Worm (Caenorhabditis elegans): Measurements from ENCODE around the gene Y38H6C.20.

Gene Y38H6C.20

ce11 chrV:20544092-20544491 lies 6.9 kb downstream of the Y38H6C.20 start, which contains the start of gene slc-36.3:
slc-36.3 (minus strand) TSS chrV:20544192.
- no peak for TF ChIP-seq elt-4 (tag; optimal IDR thresholded peaks at IDR 0.05)
- TF ChIP-seq pqm-1 (tag; optimal IDR thresholded peaks at IDR 0.05), result no peak
- no peak for TF ChIP-seq ceh-30 (tag; optimal IDR thresholded peaks at IDR 0.05)
- TF ChIP-seq ceh-19 (GFP tag; optimal IDR thresholded peaks at IDR 0.05), result no peak
- TF ChIP-seq zip-5 (tag; optimal IDR thresholded peaks at IDR 0.05), result no peak
- TF ChIP-seq fax-1 (tag; optimal IDR thresholded peaks at IDR 0.05), result no peak
- TF ChIP-seq hlh-8 (tag; optimal IDR thresholded peaks at IDR 0.05), result no peak
- no peak for TF ChIP-seq npax-4 (tag; optimal IDR thresholded peaks at IDR 0.05)
- TF ChIP-seq eyg-1 (tag; optimal IDR thresholded peaks at IDR 0.05), result no peak
- no peak for TF ChIP-seq ceh-22 (tag; optimal IDR thresholded peaks at IDR 0.05)
- TF ChIP-seq C08G9.2 (tag; optimal IDR thresholded peaks at IDR 0.05), result no peak
- TF ChIP-seq gmeb-2 (tag; optimal IDR thresholded peaks at IDR 0.05), result no peak
- TF ChIP-seq tbx-7 (tag; optimal IDR thresholded peaks at IDR 0.05), result no peak
- TF ChIP-seq dmd-4 (tag; optimal IDR thresholded peaks at IDR 0.05; ENCODE audit: borderline replicate concordance), result no peak
- no peak for TF ChIP-seq C38D4.7 (GFP tag; optimal IDR thresholded peaks at IDR 0.05)
- no peak for TF ChIP-seq pha-2 (tag; optimal IDR thresholded peaks at IDR 0.05)
- no peak for TF ChIP-seq K02D7.2 (tag; optimal IDR thresholded peaks at IDR 0.05)
- TF ChIP-seq ceh-9 (tag; optimal IDR thresholded peaks at IDR 0.05), result no peak
- no peak for TF ChIP-seq ets-4 (tag; optimal IDR thresholded peaks at IDR 0.05)

DNA sequence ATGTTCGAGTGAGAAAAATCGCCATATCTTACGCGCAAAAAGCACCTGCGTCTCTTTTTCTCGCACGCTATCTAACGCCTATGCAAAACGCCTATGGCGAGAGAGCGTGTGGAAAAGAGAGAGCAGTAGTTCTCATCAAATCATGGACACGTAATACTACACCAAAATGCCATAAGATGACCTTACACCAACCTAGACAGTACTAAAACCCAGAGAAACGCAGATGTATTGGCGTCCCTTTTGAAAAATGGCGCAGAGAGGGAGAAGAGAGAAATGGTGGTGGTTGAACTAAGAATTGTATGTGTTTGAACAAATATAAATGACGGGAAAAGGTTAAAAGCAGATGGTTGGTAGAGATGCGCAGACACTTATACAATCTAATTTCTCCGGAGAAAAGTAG lies 11.9 kb downstream of the Y38H6C.20 start, which contains the start of gene Y38H6C.16:
Gene Y38H6C.16 (minus strand): TSS at position 293 of the 400 bp plus-strand sequence.
- TF ChIP-seq nfya-1 (tag; optimal IDR thresholded peaks at IDR 0.05), result no peak
- no peak for TF ChIP-seq ceh-19 (GFP tag; optimal IDR thresholded peaks at IDR 0.05)
- peak; percentile 14 for TF ChIP-seq elt-2 (tag; optimal IDR thresholded peaks at IDR 0.05)
- no peak for TF ChIP-seq ceh-22 (tag; optimal IDR thresholded peaks at IDR 0.05)
- no peak for TF ChIP-seq nhr-232 (tag; optimal IDR thresholded peaks at IDR 0.05)

DNA sequence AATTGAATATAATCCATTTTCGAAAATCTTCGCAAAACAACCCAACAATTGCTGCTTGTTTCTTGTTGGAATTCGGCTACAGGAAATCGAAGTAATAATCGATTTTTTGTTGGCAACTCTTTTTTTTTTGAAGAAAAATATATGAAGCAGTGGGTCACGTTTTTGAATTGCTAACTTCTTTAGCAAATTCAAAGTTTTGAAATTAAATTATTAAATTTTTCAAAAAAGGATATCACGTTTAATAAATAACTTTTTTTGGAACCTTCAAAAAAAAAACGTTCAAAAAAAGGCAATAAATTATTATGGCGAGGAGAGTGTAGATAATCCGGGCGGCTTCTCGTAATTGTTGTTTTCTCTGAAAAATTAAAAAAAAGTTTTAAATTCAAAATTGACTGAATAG lies 14.8 kb downstream of the Y38H6C.20 start, which contains the start of gene Y38H6C.15:
Gene Y38H6C.15 (minus strand): TSS at position 101 of the 400 bp plus-strand sequence.
- TF ChIP-seq ceh-6 (GFP tag; optimal IDR thresholded peaks at IDR 0.05) (no peak), ceh-34 (tag; optimal IDR thresholded peaks at IDR 0.05) (no peak)

ce11 chrV:20534072-20534471 lies 16.9 kb downstream of the Y38H6C.20 start, which contains the start of gene famh-161:
famh-161 (minus strand) TSS chrV:20534172.
- TF ChIP-seq pag-3 (tag; optimal IDR thresholded peaks at IDR 0.05; ENCODE audit: borderline replicate concordance), result no peak

DNA sequence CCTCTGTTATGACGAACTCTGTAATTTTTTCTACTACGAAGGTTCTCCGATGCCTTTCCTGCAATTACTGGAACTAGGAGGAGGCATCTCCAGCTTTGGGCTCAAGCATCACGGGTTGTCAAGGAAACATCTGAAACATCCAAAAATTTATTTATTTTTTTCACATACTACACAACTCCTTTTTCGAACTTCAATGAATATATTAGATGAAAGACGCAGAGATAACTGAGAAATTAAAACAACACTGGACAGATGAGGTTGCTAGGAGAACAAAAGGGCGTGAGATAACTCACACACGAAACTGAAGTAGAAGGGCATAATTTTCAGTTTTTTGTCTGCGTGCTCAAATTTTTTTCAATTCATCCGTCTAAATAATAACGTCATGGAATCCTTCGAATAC lies 23.5 kb downstream of the Y38H6C.20 start, which contains the start of gene Y38H6C.13:
Gene Y38H6C.13 (plus strand): TSS at position 301 of the 400 bp plus-strand sequence.
- TF ChIP-seq T23F11.4 (GFP tag; optimal IDR thresholded peaks at IDR 0.05) (no peak), ttx-3 (tag; optimal IDR thresholded peaks at IDR 0.05) (no peak), K09A11.1 (tag; optimal IDR thresholded peaks at IDR 0.05; ENCODE audit: insufficient read depth) (no peak), ceh-24 (tag; optimal IDR thresholded peaks at IDR 0.05) (no peak), ztf-16 (tag; optimal IDR thresholded peaks at IDR 0.05) (no peak), eyg-1 (tag; optimal IDR thresholded peaks at IDR 0.05) (no peak), pag-3 (tag; optimal IDR thresholded peaks at IDR 0.05; ENCODE audit: borderline replicate concordance) (no peak), hlh-13 (GFP tag; optimal IDR thresholded peaks at IDR 0.05) (no peak), odd-2 (tag; optimal IDR thresholded peaks at IDR 0.05) (no peak), ceh-22 (tag; optimal IDR thresholded peaks at IDR 0.05) (no peak), F13H6.1 (tag; optimal IDR thresholded peaks at IDR 0.05) (no peak), ceh-30 (tag; optimal IDR thresholded peaks at IDR 0.05) (no peak)

Measured in whole organism, late embryonic.